Worm (Caenorhabditis elegans) whole organism, L3 larva: ENCODE results near the gene dyf-17.

ENCODE experiments used
- R02D3.7 ChIP-seq: fragments of 150-350 bp; optimal IDR thresholded peaks from 2 replicates; lab custom pipeline; 2014; ENCODE audit warnings: missing biosample characterization, missing genetic modification characterization
- egl-27 ChIP-seq: sonication (generic microtip); optimal IDR thresholded peaks from 4 replicates; lab custom pipeline; 2017; ENCODE audit warnings: missing biosample characterization, missing genetic modification reagents, missing genetic modification characterization
- elt-3 ChIP-seq, 3 experiments: fragments of 150-350 bp in 1 of 3; sonication (generic microtip) in 2 of 3; optimal IDR thresholded peaks; 2 replicates in 2 of 3; 4 replicates in 1 of 3; lab custom pipeline; 2014 to 2017; ENCODE audit warnings: missing biosample characterization in 3 of 3, missing genetic modification characterization in 3 of 3
- fkh-10 ChIP-seq: sonication (generic microtip); optimal IDR thresholded peaks from 2 replicates; lab custom pipeline; 2017; ENCODE audit warnings: missing biosample characterization, missing genetic modification reagents, missing genetic modification characterization
- pha-4 ChIP-seq: fragments of 150-350 bp; optimal IDR thresholded peaks from 2 replicates; lab custom pipeline; 2014; ENCODE audit warnings: missing biosample characterization, missing genetic modification reagents, missing genetic modification characterization
- sea-2 ChIP-seq: fragments of 150-350 bp; sonication (generic microtip); optimal IDR thresholded peaks from 4 replicates; lab custom pipeline; 2014; ENCODE audit warnings: missing biosample characterization, missing genetic modification reagents, missing genetic modification characterization

- TF ChIP-seq pha-4 (tag; lab: Kevin White, UChicago) (no peak), elt-3 (tag; optimal IDR thresholded peaks at IDR 0.05; lab: Kevin White, UChicago) (no peak), R02D3.7 (no peak), sea-2 (GFP tag; lab: Kevin White, UChicago) (no peak), fkh-10 (GFP tag; lab: Kevin White, UChicago) (no peak), egl-27 (tag; lab: Kevin White, UChicago) (no peak)
Measured at ce11 chrV:19082541-19082940, 44.8 kb upstream of the dyf-17 start, which contains the start of gene nhr-95.
